Fruit fly (Drosophila melanogaster): ENCODE data around the gene CG4553.

CG4553 gene

dm6 chr3R:25489116-25489515 is 12.4 kb upstream of the CG4553 start (continued):
- TF ChIP-seq CG34224 (GFP tag; IDR thresholded peaks at IDR 0.05; ENCODE audit: partially characterized antibody) = no peak
- no peak for TF ChIP-seq CG6813 (GFP tag; optimal IDR thresholded peaks at IDR 0.05)
- peak in 1 of 2 experiments; percentile 81 for TF ChIP-seq Hr78 (GFP tag; optimal IDR thresholded peaks at IDR 0.05)
- TF ChIP-seq corto (GFP tag; optimal IDR thresholded peaks at IDR 0.05) = no peak
- no peak for TF ChIP-seq fu2 (GFP tag; optimal IDR thresholded peaks at IDR 0.05)
- no peak for TF ChIP-seq peb (GFP tag; IDR thresholded peaks at IDR 0.05)
- no peak for TF ChIP-seq CG7963 (GFP tag; IDR thresholded peaks at IDR 0.05; ENCODE audit: partially characterized antibody)
- TF ChIP-seq pum (GFP tag; optimal IDR thresholded peaks at IDR 0.05) = no peak
- TF ChIP-seq CG8359 (GFP tag; optimal IDR thresholded peaks at IDR 0.05; ENCODE audit: borderline replicate concordance) = no peak
- no peak for TF ChIP-seq dm (GFP tag; optimal IDR thresholded peaks at IDR 0.05)
- peak; percentile 53 for TF ChIP-seq CG7987 (GFP tag; optimal IDR thresholded peaks at IDR 0.05)
- 0 out of 2 replicates have a peak, but pooled peaks have one; percentile 26 for TF ChIP-seq klu (GFP tag; IDR thresholded peaks at IDR 0.05)
- peak; percentile 12; the same call in 1 of the 2 replicates for TF ChIP-seq ro (GFP tag; IDR thresholded peaks at IDR 0.05)
- TF ChIP-seq gt (GFP tag; IDR thresholded peaks at IDR 0.05) = no peak
- TF ChIP-seq slou (GFP tag; optimal IDR thresholded peaks at IDR 0.05) = no peak
- TF ChIP-seq Mrtf (GFP tag; IDR thresholded peaks at IDR 0.05) = no peak
- TF ChIP-seq CG11695 (GFP tag; IDR thresholded peaks at IDR 0.05) = peak; percentile 78; the same call in 2 of the 3 replicates
- TF ChIP-seq insv (GFP tag; optimal IDR thresholded peaks at IDR 0.05) = no peak
- no peak for TF ChIP-seq CG10565 (GFP tag; optimal IDR thresholded peaks at IDR 0.05)
- TF ChIP-seq ase (GFP tag; IDR thresholded peaks at IDR 0.05) = peak; percentile 54; the same call in 1 of the 3 replicates
- no peak for TF ChIP-seq CG6175 (GFP tag; IDR thresholded peaks at IDR 0.05)
- TF ChIP-seq CG14860 (GFP tag; IDR thresholded peaks at IDR 0.05; ENCODE audit: partially characterized antibody) = no peak
- TF ChIP-seq cato (GFP tag; optimal IDR thresholded peaks at IDR 0.05; ENCODE audit: borderline replicate concordance) = no peak
- no peak for TF ChIP-seq crol (GFP tag; IDR thresholded peaks at IDR 0.05)
- TF ChIP-seq zf30C (GFP tag; optimal IDR thresholded peaks at IDR 0.05) = peak; percentile 62
- TF ChIP-seq CG4282 (GFP tag; optimal IDR thresholded peaks at IDR 0.05) = no peak
- TF ChIP-seq CG18619 (GFP tag; optimal IDR thresholded peaks at IDR 0.05) = no peak
- no peak for TF ChIP-seq CG16863 (GFP tag; optimal IDR thresholded peaks at IDR 0.05)
- TF ChIP-seq Asciz (GFP tag; optimal IDR thresholded peaks at IDR 0.05) = peak; percentile 67
- TF ChIP-seq CG30403 (GFP tag; optimal IDR thresholded peaks at IDR 0.05) = peak; percentile 42
- TF ChIP-seq gro (GFP tag; optimal IDR thresholded peaks at IDR 0.05) = no peak
- TF ChIP-seq CG2712 (tag; optimal IDR thresholded peaks at IDR 0.05) = peak; percentile 85
- no peak for TF ChIP-seq pita (GFP tag; optimal IDR thresholded peaks at IDR 0.05)
- no peak for TF ChIP-seq CG6272 (GFP tag; IDR thresholded peaks at IDR 0.05)
- TF ChIP-seq CG7839 (tag; optimal IDR thresholded peaks at IDR 0.05) = peak; percentile 77
- no peak for TF ChIP-seq hth (optimal IDR thresholded peaks at IDR 0.05)
- no peak for TF ChIP-seq CG7928 (GFP tag; optimal IDR thresholded peaks at IDR 0.05)
- TF ChIP-seq sr (GFP tag; IDR thresholded peaks at IDR 0.05) = no peak
- TF ChIP-seq CG3847 (GFP tag; IDR thresholded peaks at IDR 0.05) = no peak
- TF ChIP-seq E2f2 (GFP tag; IDR thresholded peaks at IDR 0.05) = peak; percentile 30; the same call in 1 of the 2 replicates
- TF ChIP-seq oc (tag; optimal IDR thresholded peaks at IDR 0.05) = no peak
- TF ChIP-seq H15 (GFP tag; IDR thresholded peaks at IDR 0.05) = no peak
- TF ChIP-seq sima (GFP tag; optimal IDR thresholded peaks at IDR 0.05) = no peak
- no peak for TF ChIP-seq otp (GFP tag; IDR thresholded peaks at IDR 0.05)
- TF ChIP-seq CG2875 (GFP tag; optimal IDR thresholded peaks at IDR 0.05) = peak; percentile 68
- no peak for TF ChIP-seq bowl (GFP tag; IDR thresholded peaks at IDR 0.05)
- peak; percentile 71 for TF ChIP-seq CG10267 (tag; optimal IDR thresholded peaks at IDR 0.05)
- no peak for TF ChIP-seq Pdp1 (GFP tag; optimal IDR thresholded peaks at IDR 0.05)
- no peak for TF ChIP-seq pzg (GFP tag; optimal IDR thresholded peaks at IDR 0.05)
- TF ChIP-seq pho (GFP tag; optimal IDR thresholded peaks at IDR 0.05) = no peak
- TF ChIP-seq Sry-δ (GFP tag; optimal IDR thresholded peaks at IDR 0.05) = no peak

Measured in whole organism, embryonic.